Worm (Caenorhabditis elegans): ENCODE data around the gene C55B6.1.

DNA sequence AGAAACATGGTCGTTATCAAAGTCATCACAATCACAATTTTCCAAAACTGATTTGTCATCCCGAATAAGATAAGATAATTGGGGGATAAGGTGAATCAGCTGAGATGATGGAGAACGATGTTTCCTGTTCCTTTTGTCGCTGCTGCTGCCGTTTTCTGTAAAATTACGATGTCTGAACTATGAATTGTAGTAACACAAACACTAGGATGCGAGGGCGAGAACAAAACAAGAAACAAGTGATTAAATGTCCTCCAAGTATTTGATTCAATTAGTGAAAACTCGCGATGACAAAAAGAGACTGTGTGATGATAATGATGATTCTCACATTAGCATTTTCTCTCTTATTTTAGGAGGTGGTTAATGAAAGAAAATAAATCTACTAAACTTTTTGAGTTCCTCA is 44.3 kb upstream of the C55B6.1 start, which contains the start of gene C54D1.7:
- TF ChIP-seq lin-13 (tag; optimal IDR thresholded peaks at IDR 0.05) (no peak), drap-1 (GFP tag; optimal IDR thresholded peaks at IDR 0.05) (no peak), sptf-1 (tag; optimal IDR thresholded peaks at IDR 0.05) (no peak), elt-3 (tag; optimal IDR thresholded peaks at IDR 0.05) (peak; percentile 23), snpc-4 (tag; optimal IDR thresholded peaks at IDR 0.05) (no peak), nhr-12 (tag; optimal IDR thresholded peaks at IDR 0.05) (no peak)

All from whole organism, mixed stage, embryonic.